Fruit fly (Drosophila melanogaster) whole organism, embryonic: ENCODE results near the gene CG17472.

ENCODE experiments used
- Antp ChIP-seq: fragments of 200-800 bp; sonication (Bioruptor generic); optimal IDR thresholded peaks from 3 replicates; lab custom pipeline; 2016; ENCODE audit warnings: missing biosample characterization, missing genetic modification characterization
- Atf-2 ChIP-seq: fragments of 200-800 bp; sonication (Bioruptor generic); optimal IDR thresholded peaks from 2 replicates; lab custom pipeline; 2016; ENCODE audit warnings: missing biosample characterization, missing genetic modification characterization
- Bdp1 ChIP-seq: fragments of 200-800 bp; sonication (Bioruptor generic); optimal IDR thresholded peaks from 3 replicates; lab custom pipeline; 2016; ENCODE audit warnings: missing biosample characterization, missing genetic modification characterization
- Bteb2 ChIP-seq: fragments of 200-800 bp; sonication (Bioruptor generic); optimal IDR thresholded peaks from 2 replicates; lab custom pipeline; 2016; ENCODE audit warnings: missing biosample characterization, missing genetic modification characterization
- CG11456 ChIP-seq: fragments of 200-800 bp; sonication (Bioruptor generic); IDR thresholded peaks from 3 replicates; pipeline ENCODE4 v1.3.6; 2022; ENCODE audit warnings: missing biosample characterization, missing genetic modification characterization
- CG12659 ChIP-seq: fragments of 200-800 bp; sonication (Bioruptor generic); optimal IDR thresholded peaks from 3 replicates; lab custom pipeline; 2017; ENCODE audit warnings: mild to moderate bottlenecking, missing biosample characterization, missing genetic modification reagents, missing genetic modification characterization
- CG13424 ChIP-seq: fragments of 200-800 bp; sonication (Bioruptor generic); optimal IDR thresholded peaks from 2 replicates; lab custom pipeline; 2019; ENCODE audit warnings: missing biosample characterization, mild to moderate bottlenecking, missing genetic modification characterization, moderate library complexity
- CG15601 ChIP-seq: fragments of 200-800 bp; sonication (Bioruptor generic); optimal IDR thresholded peaks from 3 replicates; lab custom pipeline; 2019; ENCODE audit warnings: missing biosample characterization, mild to moderate bottlenecking, missing genetic modification characterization, moderate library complexity
- CG16815 ChIP-seq: fragments of 200-800 bp; sonication (Bioruptor generic); optimal IDR thresholded peaks from 3 replicates; lab custom pipeline; 2017; ENCODE audit warnings: missing biosample characterization, mild to moderate bottlenecking, missing genetic modification characterization
- CG18476 ChIP-seq: fragments of 200-800 bp; sonication (Bioruptor generic); optimal IDR thresholded peaks from 2 replicates; lab custom pipeline; 2016; ENCODE audit warnings: missing biosample characterization, mild to moderate bottlenecking, missing genetic modification characterization
- CG2129 ChIP-seq: fragments of 200-800 bp; sonication (Bioruptor generic); IDR thresholded peaks from 2 replicates; pipeline ENCODE4 v1.3.6; 2022; ENCODE audit warnings: missing biosample characterization, missing genetic modification characterization; ENCODE audit not compliant: partially characterized antibody
- CG3281 ChIP-seq: fragments of 200-800 bp; sonication (Bioruptor generic); optimal IDR thresholded peaks from 3 replicates; lab custom pipeline; 2017; ENCODE audit warnings: missing biosample characterization, mild to moderate bottlenecking, missing genetic modification characterization
- CG34376 ChIP-seq: fragments of 200-800 bp; sonication (Bioruptor generic); optimal IDR thresholded peaks from 2 replicates; lab custom pipeline; 2018; ENCODE audit warnings: missing biosample characterization, mild to moderate bottlenecking, missing genetic modification characterization
- CG4424 ChIP-seq: fragments of 200-800 bp; sonication (Bioruptor generic); optimal IDR thresholded peaks from 3 replicates; lab custom pipeline; 2016; ENCODE audit warnings: missing biosample characterization, missing genetic modification characterization
- CG6791 ChIP-seq: fragments of 200-800 bp; sonication (Bioruptor generic); IDR thresholded peaks from 3 replicates; pipeline ENCODE4 v1.3.6; 2022; ENCODE audit warnings: missing biosample characterization, missing genetic modification characterization; ENCODE audit not compliant: partially characterized antibody
- CG7786 ChIP-seq: fragments of 200-800 bp; sonication (Bioruptor generic); optimal IDR thresholded peaks from 2 replicates; lab custom pipeline; 2016; ENCODE audit warnings: missing biosample characterization, missing genetic modification characterization
- CG8089 ChIP-seq: fragments of 200-800 bp; sonication (Bioruptor generic); optimal IDR thresholded peaks from 3 replicates; lab custom pipeline; 2016; ENCODE audit warnings: missing biosample characterization, missing genetic modification characterization
- CkIIα-i1 ChIP-seq: fragments of 200-800 bp; sonication (Bioruptor generic); IDR thresholded peaks from 2 replicates; pipeline ENCODE4 v1.3.6; 2022; ENCODE audit warnings: missing biosample characterization, missing genetic modification characterization
- Dfd ChIP-seq, 2 experiments: fragments of >200 bp; optimal IDR thresholded peaks; 2 replicates each; lab custom pipeline; 2017; ENCODE audit warnings: missing biosample characterization in 2 of 2, missing genetic modification characterization in 2 of 2
- Eip74EF ChIP-seq, 2 experiments: fragments of 200-800 bp in 1 of 2; fragments of >200 bp in 1 of 2; sonication (Bioruptor generic) in 1 of 2; optimal IDR thresholded peaks; 2 replicates each; lab custom pipeline; 2017 to 2019; ENCODE audit warnings: missing biosample characterization in 2 of 2, missing genetic modification characterization in 2 of 2, mild to moderate bottlenecking in 1 of 2, moderate library complexity in 1 of 2
- Elba2 ChIP-seq: fragments of 200-800 bp; sonication (Bioruptor generic); optimal IDR thresholded peaks from 3 replicates; lab custom pipeline; 2016; ENCODE audit warnings: missing biosample characterization, missing genetic modification characterization
- Gsc ChIP-seq: fragments of 200-800 bp; sonication (Bioruptor generic); IDR thresholded peaks from 2 replicates; pipeline ENCODE4 v1.3.6; 2022; ENCODE audit warnings: missing biosample characterization, missing genetic modification characterization
- H15 ChIP-seq: fragments of 200-800 bp; sonication (Bioruptor generic); IDR thresholded peaks from 3 replicates; pipeline ENCODE4 v1.3.6; 2022; ENCODE audit warnings: missing biosample characterization, missing genetic modification characterization
- Hmr ChIP-seq: fragments of 200-800 bp; sonication (Bioruptor generic); optimal IDR thresholded peaks from 3 replicates; lab custom pipeline; 2017; ENCODE audit warnings: mild to moderate bottlenecking, missing biosample characterization, missing genetic modification reagents, missing genetic modification characterization
- Hr39 ChIP-seq: fragments of >200 bp; optimal IDR thresholded peaks from 2 replicates; lab custom pipeline; 2017
- Ssrp ChIP-seq: fragments of 200-800 bp; sonication (Bioruptor generic); optimal IDR thresholded peaks from 2 replicates; lab custom pipeline; 2018; ENCODE audit warnings: missing biosample characterization, mild to moderate bottlenecking, missing genetic modification characterization, moderate library complexity
- ara ChIP-seq: fragments of 200-800 bp; sonication (Bioruptor generic); IDR thresholded peaks from 2 replicates; pipeline ENCODE4 v1.3.6; 2022; ENCODE audit warnings: missing biosample characterization, missing genetic modification characterization
- az2 ChIP-seq: fragments of 200-800 bp; sonication (Bioruptor generic); optimal IDR thresholded peaks from 3 replicates; lab custom pipeline; 2016; ENCODE audit warnings: missing biosample characterization, missing genetic modification characterization
- cato ChIP-seq: fragments of 200-800 bp; sonication (Bioruptor generic); optimal IDR thresholded peaks from 2 replicates; lab custom pipeline; 2016; ENCODE audit warnings: missing biosample characterization, missing genetic modification characterization, borderline replicate concordance
- crp ChIP-seq, 2 experiments: fragments of 200-800 bp; sonication (Bioruptor generic); optimal IDR thresholded peaks; 2 replicates in 1 of 2; 3 replicates in 1 of 2; lab custom pipeline; 2017; ENCODE audit warnings: missing biosample characterization in 2 of 2, missing genetic modification characterization in 2 of 2, mild to moderate bottlenecking in 1 of 2, moderate library complexity in 1 of 2
- dmrt99B ChIP-seq: fragments of 200-800 bp; sonication (Bioruptor generic); optimal IDR thresholded peaks from 2 replicates; lab custom pipeline; 2018; ENCODE audit warnings: missing biosample characterization, mild to moderate bottlenecking, missing genetic modification characterization, moderate library complexity
- fd102C ChIP-seq: fragments of 200-800 bp; sonication (Bioruptor generic); optimal IDR thresholded peaks from 2 replicates; lab custom pipeline; 2018; ENCODE audit warnings: missing biosample characterization, mild to moderate bottlenecking, missing genetic modification characterization, moderate library complexity
- hb ChIP-seq: fragments of 200-800 bp; sonication (Bioruptor generic); IDR thresholded peaks from 3 replicates; pipeline ENCODE4 v1.3.6; 2022; ENCODE audit warnings: missing biosample characterization, missing genetic modification characterization; ENCODE audit not compliant: partially characterized antibody
- her ChIP-seq: fragments of 200-800 bp; sonication (Bioruptor generic); optimal IDR thresholded peaks from 2 replicates; lab custom pipeline; 2016; ENCODE audit warnings: missing biosample characterization, missing genetic modification characterization
- hkb ChIP-seq, 2 experiments: fragments of 200-800 bp in 1 of 2; fragments of >200 bp in 1 of 2; sonication (Bioruptor generic) in 1 of 2; IDR thresholded peaks in 1 of 2; optimal IDR thresholded peaks in 1 of 2; 2 replicates each; pipeline versions ENCODE4 v1.3.6 to Lab custom; 2017 to 2022; ENCODE audit warnings: missing biosample characterization in 1 of 2, missing genetic modification characterization in 1 of 2
- insv ChIP-seq, 2 experiments: fragments of 200-800 bp; sonication (Bioruptor generic); optimal IDR thresholded peaks; 3 replicates each; lab custom pipeline; 2016 to 2018; ENCODE audit warnings: missing biosample characterization in 2 of 2, missing genetic modification characterization in 2 of 2
- jing ChIP-seq: fragments of 200-800 bp; sonication (Bioruptor generic); optimal IDR thresholded peaks from 2 replicates; lab custom pipeline; 2018; ENCODE audit warnings: missing biosample characterization, mild to moderate bottlenecking, missing genetic modification characterization
- kah ChIP-seq: fragments of 200-800 bp; sonication (Bioruptor generic); optimal IDR thresholded peaks from 2 replicates; lab custom pipeline; 2018; ENCODE audit warnings: missing biosample characterization, mild to moderate bottlenecking, missing genetic modification characterization
- kay ChIP-seq: fragments of 200-800 bp; sonication (Bioruptor generic); optimal IDR thresholded peaks from 2 replicates; lab custom pipeline; 2016; ENCODE audit warnings: missing biosample characterization, missing genetic modification characterization
- kni ChIP-seq: fragments of 200-800 bp; sonication (Bioruptor generic); optimal IDR thresholded peaks from 3 replicates; lab custom pipeline; 2017; ENCODE audit warnings: mild to moderate bottlenecking, missing biosample characterization, missing genetic modification reagents, missing genetic modification characterization
- maf-S ChIP-seq: fragments of 200-800 bp; sonication (Bioruptor generic); optimal IDR thresholded peaks from 2 replicates; lab custom pipeline; 2016; ENCODE audit warnings: missing biosample characterization, missing genetic modification characterization
- mld ChIP-seq: fragments of 200-800 bp; sonication (Bioruptor generic); IDR thresholded peaks from 3 replicates; pipeline ENCODE4 v1.3.6; 2022; ENCODE audit warnings: missing biosample characterization, missing genetic modification characterization; ENCODE audit not compliant: partially characterized antibody
- phol ChIP-seq: fragments of 200-800 bp; sonication (Bioruptor generic); optimal IDR thresholded peaks from 3 replicates; lab custom pipeline; 2018; ENCODE audit warnings: missing biosample characterization, mild to moderate bottlenecking, missing genetic modification characterization, moderate library complexity
- rib ChIP-seq: fragments of 200-800 bp; sonication (Bioruptor generic); IDR thresholded peaks from 2 replicates; pipeline ENCODE4 v1.3.6; 2022; ENCODE audit warnings: missing biosample characterization, missing genetic modification characterization
- sisA ChIP-seq: fragments of 200-800 bp; sonication (Bioruptor generic); IDR thresholded peaks from 2 replicates; pipeline ENCODE4 v1.3.6; 2022; ENCODE audit warnings: missing biosample characterization, missing genetic modification characterization
- slbo ChIP-seq: fragments of 200-800 bp; sonication (Bioruptor generic); IDR thresholded peaks from 2 replicates; pipeline ENCODE4 v1.3.6; 2022; ENCODE audit warnings: missing biosample characterization, missing genetic modification characterization
- sna ChIP-seq: fragments of 200-800 bp; sonication (Bioruptor generic); IDR thresholded peaks from 2 replicates; pipeline ENCODE4 v1.3.6; 2022; ENCODE audit warnings: missing biosample characterization, missing genetic modification characterization; ENCODE audit not compliant: partially characterized antibody
- tll ChIP-seq, 2 experiments: fragments of 200-800 bp in 1 of 2; fragments of >200 bp in 1 of 2; sonication (Bioruptor generic) in 1 of 2; optimal IDR thresholded peaks; 2 replicates each; lab custom pipeline; 2017 to 2019; ENCODE audit warnings: missing biosample characterization in 2 of 2, missing genetic modification characterization in 2 of 2, mild to moderate bottlenecking in 1 of 2, moderate library complexity in 1 of 2
- vfl ChIP-seq: fragments of 200-800 bp; sonication (Bioruptor generic); optimal IDR thresholded peaks from 2 replicates; lab custom pipeline; 2016; ENCODE audit warnings: missing biosample characterization, missing genetic modification characterization
- wek ChIP-seq: fragments of 200-800 bp; sonication (Bioruptor generic); optimal IDR thresholded peaks from 3 replicates; lab custom pipeline; 2018; ENCODE audit warnings: missing biosample characterization, mild to moderate bottlenecking, missing genetic modification characterization, moderate library complexity

The CG17472 gene

DNA sequence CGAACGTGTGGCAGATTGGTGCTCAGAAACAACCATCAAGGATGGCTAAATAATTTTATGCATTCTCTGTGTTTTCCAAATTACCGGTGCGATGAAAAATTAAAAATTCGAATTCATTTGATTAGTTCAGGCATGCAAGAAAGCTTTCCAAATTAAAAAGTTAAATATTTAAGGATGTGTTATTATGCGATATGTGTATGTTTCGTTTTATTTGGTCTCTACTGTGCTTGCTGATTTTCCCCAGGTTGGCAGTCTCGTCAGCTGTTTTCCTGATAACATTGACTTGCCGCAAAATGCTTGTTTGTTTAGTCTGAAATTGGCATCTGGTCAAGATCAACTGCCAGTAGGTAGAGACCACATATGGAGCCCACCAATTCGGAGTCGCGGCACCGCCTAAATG lies 15.6 kb downstream of the CG17472 start, which contains the start of gene CG2611 (continued):
- TF ChIP-seq CG15601 (tag; lab: Kevin White, UChicago) (no peak), wek (GFP tag; lab: Kevin White, UChicago) (no peak), CG7786 (GFP tag; lab: Kevin White, UChicago) (peak; percentile 56), Gsc (GFP tag; lab: Robert Waterston, UW) (no peak), CG34376 (GFP tag; lab: Kevin White, UChicago) (peak; percentile 22), Hmr (no peak), fd102C (GFP tag; lab: Kevin White, UChicago) (no peak), cato (no peak), CkIIα-i1 (GFP tag; lab: Robert Waterston, UW) (no peak), rib (GFP tag; lab: Robert Waterston, UW) (no peak), CG3281 (GFP tag; lab: Kevin White, UChicago) (peak; percentile 55), CG16815 (no peak), crp (GFP tag; optimal IDR thresholded peaks at IDR 0.05; lab: Kevin White, UChicago) (peak; percentile 72 to 95), sisA (peak; percentile 52), kay (GFP tag; lab: Kevin White, UChicago) (peak; percentile 9), sna (no peak), CG2129 (GFP tag; lab: Robert Waterston, UW) (no peak), kah (GFP tag; lab: Kevin White, UChicago) (no peak), Antp (GFP tag; lab: Kevin White, UChicago) (peak; percentile 56), Dfd (GFP tag; optimal IDR thresholded peaks at IDR 0.05; lab: Kevin White, UChicago) (no peak), ara (GFP tag; lab: Robert Waterston, UW) (no peak), Ssrp (tag; lab: Kevin White, UChicago) (peak; percentile 42), maf-S (peak; percentile 22), phol (tag; lab: Kevin White, UChicago) (peak; percentile 51), CG4424 (GFP tag; lab: Kevin White, UChicago) (peak; percentile 48), kni (GFP tag; lab: Kevin White, UChicago) (no peak), CG18476 (GFP tag; lab: Kevin White, UChicago) (peak; percentile 44), Bteb2 (peak; percentile 3), Elba2 (GFP tag; lab: Kevin White, UChicago) (no peak), jing (GFP tag; lab: Kevin White, UChicago) (no peak), vfl (GFP tag; lab: Kevin White, UChicago) (peak; percentile 7), insv (GFP tag; optimal IDR thresholded peaks at IDR 0.05; lab: Kevin White, UChicago) (no peak), CG13424 (peak; percentile 44), tll (GFP tag; optimal IDR thresholded peaks at IDR 0.05; lab: Kevin White, UChicago) (peak in 1 of 2 experiments; percentile 87), hb (GFP tag; lab: Robert Waterston, UW) (no peak), Bdp1 (peak; percentile 45), Hr39 (no peak), Eip74EF (GFP tag; optimal IDR thresholded peaks at IDR 0.05; lab: Kevin White, UChicago) (no peak), dmrt99B (no peak), slbo (peak; percentile 76; the same call in 1 of the 2 replicates), mld (GFP tag; lab: Robert Waterston, UW) (no peak), CG12659 (GFP tag; lab: Kevin White, UChicago) (peak; percentile 39), Atf-2 (GFP tag; lab: Kevin White, UChicago) (peak; percentile 47), az2 (peak; percentile 59), hkb (optimal IDR thresholded peaks at IDR 0.05; lab: Kevin White, UChicago) (no peak), hkb (GFP tag; IDR thresholded peaks at IDR 0.05; lab: Robert Waterston, UW) (peak; percentile 47), CG8089 (GFP tag; lab: Kevin White, UChicago) (peak; percentile 2), her (peak; percentile 29), CG11456 (GFP tag; lab: Robert Waterston, UW) (peak; percentile 53; the same call in 1 of the 3 replicates), H15 (peak; percentile 8; the same call in 1 of the 3 replicates), CG6791 (GFP tag; lab: Robert Waterston, UW) (no peak)
